Fruit fly (Drosophila melanogaster): ENCODE results near the gene CG12659.

- TF ChIP-seq Crg-1 (GFP tag; optimal IDR thresholded peaks at IDR 0.05) (no peak), Mnt (GFP tag; optimal IDR thresholded peaks at IDR 0.05) (no peak), toe (GFP tag; optimal IDR thresholded peaks at IDR 0.05) (no peak), CG33017 (tag; optimal IDR thresholded peaks at IDR 0.05) (no peak), kay (GFP tag; ENCODE audit: borderline replicate concordance) (no peak), CG7045 (GFP tag; optimal IDR thresholded peaks at IDR 0.05) (no peak), CG1620 (GFP tag; optimal IDR thresholded peaks at IDR 0.05) (no peak), CG5204 (GFP tag; optimal IDR thresholded peaks at IDR 0.05) (no peak), pad (GFP tag; optimal IDR thresholded peaks at IDR 0.05) (no peak), CG7101 (tag; optimal IDR thresholded peaks at IDR 0.05) (no peak), CG12768 (GFP tag; optimal IDR thresholded peaks at IDR 0.05) (no peak), CG14711 (tag; optimal IDR thresholded peaks at IDR 0.05) (no peak), cic (GFP tag; optimal IDR thresholded peaks at IDR 0.05) (no peak)
Observed at dm6 chrX:8636114-8636929, 44.8 kb upstream of the CG12659 start.
